Fruit fly (Drosophila melanogaster) whole organism, wandering third instar larva: ENCODE results near the gene CG15449.
A peak's percentile ranks its signal among the peaks of the same experiment; 100 is the strongest.

Source experiments
- Abd-B ChIP-seq: fragments of >200 bp; optimal IDR thresholded peaks from 2 replicates; lab custom pipeline; 2017; ENCODE audit warnings: missing biosample characterization, missing genetic modification characterization
- CG32264 ChIP-seq: fragments of 200-800 bp; sonication (Bioruptor generic); optimal IDR thresholded peaks from 2 replicates; lab custom pipeline; 2016; ENCODE audit warnings: missing biosample characterization, missing genetic modification characterization
- CG9705 ChIP-seq: fragments of 200-800 bp; sonication (Bioruptor generic); optimal IDR thresholded peaks from 2 replicates; lab custom pipeline; 2018; ENCODE audit warnings: missing biosample characterization, mild to moderate bottlenecking, missing genetic modification characterization
- CrebA ChIP-seq: fragments of 200-800 bp; sonication (Bioruptor generic); optimal IDR thresholded peaks from 2 replicates; lab custom pipeline; 2016; ENCODE audit warnings: missing biosample characterization, mild to moderate bottlenecking, missing genetic modification characterization, borderline replicate concordance
- Dfd ChIP-seq: fragments of >200 bp; optimal IDR thresholded peaks from 2 replicates; lab custom pipeline; 2017; ENCODE audit warnings: missing biosample characterization, missing genetic modification characterization
- Dif ChIP-seq: fragments of 200-275, 200-300 bp; sonication (Bioruptor generic); optimal IDR thresholded peaks from 2 replicates; lab custom pipeline; 2018; ENCODE audit warnings: missing biosample characterization, missing genetic modification characterization; ENCODE audit not compliant: partially characterized antibody
- GATAd ChIP-seq: sonication (Bioruptor generic); optimal IDR thresholded peaks from 2 replicates; lab custom pipeline; 2016; ENCODE audit warnings: missing biosample characterization, missing genetic modification characterization
- HLH106 ChIP-seq: fragments of 200-800 bp; optimal IDR thresholded peaks from 3 replicates; lab custom pipeline; 2019; ENCODE audit warnings: missing biosample characterization, mild to moderate bottlenecking, missing genetic modification characterization, moderate library complexity
- Hnf4 ChIP-seq: fragments of 200-800 bp; sonication (Bioruptor generic); optimal IDR thresholded peaks from 2 replicates; lab custom pipeline; 2016; ENCODE audit warnings: missing biosample characterization, mild to moderate bottlenecking, missing genetic modification characterization
- Hr78 ChIP-seq: fragments of >200 bp; optimal IDR thresholded peaks from 2 replicates; lab custom pipeline; 2017; ENCODE audit warnings: missing biosample characterization, missing genetic modification characterization
- Hr83 ChIP-seq: fragments of 200-300 bp; sonication (Bioruptor generic); optimal IDR thresholded peaks from 2 replicates; lab custom pipeline; 2016; ENCODE audit warnings: missing biosample characterization, mild to moderate bottlenecking, missing genetic modification characterization, moderate library complexity; ENCODE audit not compliant: poor library complexity, severe bottlenecking
- Jra ChIP-seq: sonication (Bioruptor generic); optimal IDR thresholded peaks from 2 replicates; lab custom pipeline; 2016; ENCODE audit warnings: missing biosample characterization, missing genetic modification characterization
- Mio ChIP-seq: sonication (Bioruptor generic); optimal IDR thresholded peaks from 2 replicates; lab custom pipeline; 2016; ENCODE audit warnings: missing biosample characterization, missing genetic modification characterization
- Myc ChIP-seq: fragments of >200 bp; optimal IDR thresholded peaks from 2 replicates; lab custom pipeline; 2017
- N ChIP-seq: fragments of >200 bp; optimal IDR thresholded peaks from 2 replicates; lab custom pipeline; 2018; ENCODE audit warnings: missing biosample characterization, missing external identifiers, missing genetic modification characterization
- OdsH ChIP-seq: fragments of 200-800 bp; sonication (Bioruptor generic); optimal IDR thresholded peaks from 2 replicates; lab custom pipeline; 2016; ENCODE audit warnings: missing biosample characterization, mild to moderate bottlenecking, missing genetic modification characterization
- Rel ChIP-seq, 2 experiments: fragments of 200-800 bp; sonication (Bioruptor generic) in 1 of 2; optimal IDR thresholded peaks; 2 replicates in 1 of 2; 3 replicates in 1 of 2; lab custom pipeline; 2016 to 2019; ENCODE audit warnings: mild to moderate bottlenecking in 2 of 2, missing biosample characterization in 2 of 2, missing genetic modification characterization in 2 of 2, moderate library complexity in 1 of 2
- Sp1 ChIP-seq: fragments of 200-800 bp; sonication (Bioruptor generic); optimal IDR thresholded peaks from 3 replicates; lab custom pipeline; 2019; ENCODE audit warnings: missing biosample characterization, mild to moderate bottlenecking, missing genetic modification characterization, moderate library complexity
- Vsx2 ChIP-seq: fragments of 200-300, 225-300 bp; sonication (Bioruptor generic); optimal IDR thresholded peaks from 2 replicates; lab custom pipeline; 2018; ENCODE audit warnings: missing biosample characterization, missing genetic modification characterization; ENCODE audit not compliant: partially characterized antibody
- br ChIP-seq: fragments of 200-800 bp; sonication (Bioruptor generic); optimal IDR thresholded peaks from 2 replicates; lab custom pipeline; 2016; ENCODE audit warnings: missing biosample characterization, missing genetic modification characterization
- brk ChIP-seq: fragments of 200-800 bp; sonication (Bioruptor generic); optimal IDR thresholded peaks from 2 replicates; lab custom pipeline; 2016; ENCODE audit warnings: missing biosample characterization, mild to moderate bottlenecking, missing genetic modification characterization
- dl ChIP-seq, 2 experiments: fragments of 175-275, 200-275 bp in 1 of 2; fragments of 200-275 bp in 1 of 2; sonication (Bioruptor generic); optimal IDR thresholded peaks; lab custom pipeline; 2018; ENCODE audit warnings: mild to moderate bottlenecking in 2 of 2, missing biosample characterization in 2 of 2, missing genetic modification characterization in 2 of 2, moderate library complexity in 2 of 2; ENCODE audit not compliant: partially characterized antibody in 2 of 2, insufficient read depth in 1 of 2
- dmrt93B ChIP-seq: fragments of 200-800 bp; sonication (Bioruptor generic); optimal IDR thresholded peaks from 2 replicates; lab custom pipeline; 2018; ENCODE audit warnings: missing biosample characterization, mild to moderate bottlenecking, missing genetic modification characterization
- dsf ChIP-seq: sonication (Bioruptor generic); optimal IDR thresholded peaks from 2 replicates; lab custom pipeline; 2016; ENCODE audit warnings: missing biosample characterization, missing genetic modification characterization, borderline replicate concordance
- ey ChIP-seq: fragments of 200-800 bp; sonication (Bioruptor generic); optimal IDR thresholded peaks from 2 replicates; lab custom pipeline; 2016; ENCODE audit warnings: missing biosample characterization, missing genetic modification characterization
- foxo ChIP-seq, 2 experiments: fragments of 200-800 bp; sonication (Bioruptor generic); optimal IDR thresholded peaks; 2 replicates in 1 of 2; 3 replicates in 1 of 2; lab custom pipeline; 2016 to 2017; ENCODE audit warnings: missing biosample characterization in 2 of 2, missing genetic modification characterization in 2 of 2
- fru ChIP-seq: fragments of 200-800 bp; sonication (Bioruptor generic); optimal IDR thresholded peaks from 3 replicates; lab custom pipeline; 2016; ENCODE audit warnings: missing biosample characterization, mild to moderate bottlenecking, missing genetic modification characterization
- h ChIP-seq: fragments of 200-800 bp; sonication (Bioruptor generic); optimal IDR thresholded peaks from 3 replicates; lab custom pipeline; 2016; ENCODE audit warnings: missing biosample characterization, mild to moderate bottlenecking, missing genetic modification characterization
- jim ChIP-seq: fragments of 175-275, 200-325 bp; sonication (Bioruptor generic); optimal IDR thresholded peaks from 2 replicates; lab custom pipeline; 2016; ENCODE audit warnings: missing biosample characterization, mild to moderate bottlenecking, missing genetic modification characterization
- lola ChIP-seq: fragments of >200 bp; optimal IDR thresholded peaks from 2 replicates; lab custom pipeline; 2017; ENCODE audit warnings: missing biosample characterization, missing genetic modification characterization
- pan ChIP-seq: fragments of >200 bp; optimal IDR thresholded peaks from 2 replicates; lab custom pipeline; 2017
- psq ChIP-seq: fragments of 200-800 bp; sonication (Bioruptor generic); optimal IDR thresholded peaks from 3 replicates; lab custom pipeline; 2017; ENCODE audit warnings: missing biosample characterization, mild to moderate bottlenecking, missing genetic modification characterization, moderate library complexity
- rgr ChIP-seq: fragments of 200-800 bp; sonication (Bioruptor generic); optimal IDR thresholded peaks from 3 replicates; lab custom pipeline; 2016; ENCODE audit warnings: missing biosample characterization, mild to moderate bottlenecking, missing genetic modification characterization
- sage ChIP-seq: fragments of 200-800 bp; sonication (Bioruptor generic); optimal IDR thresholded peaks from 2 replicates; lab custom pipeline; 2016; ENCODE audit warnings: missing biosample characterization, mild to moderate bottlenecking, missing genetic modification characterization
- sv ChIP-seq: fragments of 200-800 bp; sonication (Bioruptor generic); optimal IDR thresholded peaks from 3 replicates; lab custom pipeline; 2016; ENCODE audit warnings: missing biosample characterization, missing genetic modification characterization
- tai ChIP-seq: sonication (Bioruptor generic); optimal IDR thresholded peaks from 2 replicates; lab custom pipeline; 2016; ENCODE audit warnings: missing biosample characterization, missing genetic modification characterization
- usp ChIP-seq: fragments of >200 bp; optimal IDR thresholded peaks from 2 replicates; lab custom pipeline; 2017; ENCODE audit warnings: missing biosample characterization, missing genetic modification characterization
- woc ChIP-seq: sonication (Bioruptor generic); optimal IDR thresholded peaks from 2 replicates; lab custom pipeline; 2016; ENCODE audit warnings: missing biosample characterization, mild to moderate bottlenecking, missing genetic modification characterization

The CG15449 gene

dm6 chrX:21067908-21068307, 27.5 kb upstream of the CG15449 start:
- no peak for TF ChIP-seq br (GFP tag; lab: Kevin White, UChicago)
- TF ChIP-seq Dfd (GFP tag; lab: Kevin White, UChicago): no peak
- TF ChIP-seq dsf (GFP tag; lab: Kevin White, UChicago): no peak
- no peak for TF ChIP-seq GATAd (GFP tag; lab: Kevin White, UChicago)
- TF ChIP-seq Rel (GFP tag; optimal IDR thresholded peaks at IDR 0.05; lab: Kevin White, UChicago): no peak
- TF ChIP-seq Rel (tag; optimal IDR thresholded peaks at IDR 0.05; lab: Kevin White, UChicago): no peak
- peak in 1 of 2 experiments; percentile 19 for TF ChIP-seq foxo (GFP tag; optimal IDR thresholded peaks at IDR 0.05; lab: Kevin White, UChicago)
- TF ChIP-seq Hr83 (GFP tag; lab: Kevin White, UChicago): no peak
- no peak for TF ChIP-seq HLH106 (tag; lab: Kevin White, UChicago)
- TF ChIP-seq rgr (GFP tag; lab: Kevin White, UChicago): no peak
- TF ChIP-seq sage (GFP tag; lab: Kevin White, UChicago): no peak
- no peak for TF ChIP-seq N (GFP tag; lab: Kevin White, UChicago)
- no peak for TF ChIP-seq Dif (GFP tag; lab: Kevin White, UChicago)
- TF ChIP-seq Jra (GFP tag; lab: Kevin White, UChicago): no peak
- TF ChIP-seq usp (GFP tag; lab: Kevin White, UChicago): no peak
- no peak for TF ChIP-seq Sp1 (GFP tag; lab: Kevin White, UChicago)
- TF ChIP-seq fru (GFP tag; lab: Kevin White, UChicago): peak; percentile 8
- TF ChIP-seq Abd-B: no peak
- TF ChIP-seq CG32264 (GFP tag; lab: Kevin White, UChicago): no peak
- peak; percentile 22 for TF ChIP-seq dmrt93B (GFP tag; lab: Kevin White, UChicago)
- no peak for TF ChIP-seq sv (GFP tag; lab: Kevin White, UChicago)
- TF ChIP-seq Mio (GFP tag; lab: Kevin White, UChicago): no peak
- no peak for TF ChIP-seq Hr78 (GFP tag; lab: Kevin White, UChicago)
- TF ChIP-seq OdsH (GFP tag; lab: Kevin White, UChicago): no peak
- TF ChIP-seq CrebA (GFP tag; lab: Kevin White, UChicago): no peak
- TF ChIP-seq Hnf4 (GFP tag; lab: Kevin White, UChicago): no peak
- no peak for TF ChIP-seq lola (GFP tag; lab: Kevin White, UChicago)
- TF ChIP-seq jim (GFP tag; lab: Kevin White, UChicago): no peak
- no peak for TF ChIP-seq woc (GFP tag; lab: Kevin White, UChicago)
- TF ChIP-seq Vsx2 (GFP tag; lab: Kevin White, UChicago): no peak
- peak; percentile 6 for TF ChIP-seq psq
- no peak for TF ChIP-seq CG9705 (GFP tag; lab: Kevin White, UChicago)
- TF ChIP-seq tai (GFP tag; lab: Kevin White, UChicago): peak; percentile 1
- TF ChIP-seq brk (GFP tag; lab: Kevin White, UChicago): peak; percentile 33
- TF ChIP-seq h (GFP tag; lab: Kevin White, UChicago): no peak
- TF ChIP-seq pan (lab: Kevin White, UChicago): no peak
- TF ChIP-seq ey (GFP tag; lab: Kevin White, UChicago): no peak
- TF ChIP-seq Myc (lab: Kevin White, UChicago): no peak
- TF ChIP-seq dl (GFP tag; optimal IDR thresholded peaks at IDR 0.05; lab: Kevin White, UChicago; ENCODE audit: insufficient read depth in 1 of 2, partially characterized antibody in 2 of 2): no peak
- TF ChIP-seq, all 38 proteins: peak for 6

dm6 chrX:21067474-21067873, 27.1 kb upstream of the CG15449 start, which contains the start of gene CG32512:
TSS of gene CG32512 (minus strand) at chrX:21067540.
- TF ChIP-seq dl (GFP tag; optimal IDR thresholded peaks at IDR 0.05; lab: Kevin White, UChicago; ENCODE audit: insufficient read depth in 1 of 2, partially characterized antibody in 2 of 2) (peak; percentile 24 to 61), Dif (GFP tag; lab: Kevin White, UChicago) (peak; percentile 57), N (GFP tag; lab: Kevin White, UChicago) (no peak), Rel (GFP tag; optimal IDR thresholded peaks at IDR 0.05; lab: Kevin White, UChicago) (no peak), Rel (tag; optimal IDR thresholded peaks at IDR 0.05; lab: Kevin White, UChicago) (peak; percentile 7)
